Fruit fly (Drosophila melanogaster): ENCODE measurements around the gene DEF8.

Gene DEF8

DNA sequence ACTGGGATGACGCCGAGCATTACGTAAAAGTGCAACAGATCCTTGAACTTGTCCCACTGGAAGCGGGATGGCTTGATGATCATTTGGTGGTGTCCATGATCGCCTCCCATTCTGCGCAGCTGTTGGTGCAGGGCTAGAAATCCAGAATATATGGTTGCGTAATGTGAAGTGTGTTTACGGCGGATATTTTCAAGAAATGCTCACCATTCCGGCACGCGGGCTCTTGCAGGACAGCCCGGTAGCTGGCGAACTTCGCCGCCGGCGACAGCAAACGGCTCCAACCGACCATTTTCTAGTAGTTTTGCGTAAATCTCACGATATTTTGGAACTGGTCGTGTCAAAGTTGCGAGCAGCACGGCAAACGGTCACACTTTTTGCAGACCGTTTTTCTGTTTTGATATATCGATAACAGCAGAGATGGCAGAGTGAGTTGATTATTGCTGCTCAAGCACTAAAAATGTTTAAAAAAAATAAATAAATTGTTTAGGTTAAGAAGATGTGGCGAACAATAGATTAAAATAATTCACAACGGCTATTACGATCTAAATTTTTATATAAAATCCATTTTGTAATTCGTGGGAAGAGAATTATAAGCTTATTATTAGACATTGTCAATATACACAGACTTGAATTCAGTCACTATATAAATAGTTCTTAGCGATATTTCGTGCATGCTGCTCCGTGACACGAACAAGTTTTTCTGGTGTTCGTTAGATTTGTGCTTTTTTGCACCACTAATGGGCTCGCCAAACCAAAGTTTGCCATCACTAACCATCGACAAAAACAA lies 6.4 kb downstream of the DEF8 start, which contains the start of the genes ND-SGDH and RhoGAP68F (continued):
- TF ChIP-seq achi (GFP tag; optimal IDR thresholded peaks at IDR 0.05): peak; percentile 77
- peak; percentile 67 for TF ChIP-seq CG32006 (GFP tag; optimal IDR thresholded peaks at IDR 0.05)
- TF ChIP-seq topi (GFP tag; optimal IDR thresholded peaks at IDR 0.05): peak; percentile 75
- TF ChIP-seq Blimp-1 (GFP tag; optimal IDR thresholded peaks at IDR 0.05): no peak
- peak; percentile 54 for TF ChIP-seq CG8319 (GFP tag; optimal IDR thresholded peaks at IDR 0.05)
- TF ChIP-seq CG10631 (GFP tag; optimal IDR thresholded peaks at IDR 0.05): peak; percentile 80
- peak; percentile 59; the same call in 1 of the 3 replicates for TF ChIP-seq CG8119 (GFP tag; IDR thresholded peaks at IDR 0.05)
- TF ChIP-seq Eip75B (GFP tag; optimal IDR thresholded peaks at IDR 0.05): peak; percentile 66
- TF ChIP-seq vri (GFP tag; optimal IDR thresholded peaks at IDR 0.05): peak; percentile 18
- peak; percentile 67; the same call in 2 of the 3 replicates for TF ChIP-seq eg (GFP tag; IDR thresholded peaks at IDR 0.05)
- peak; percentile 64 for TF ChIP-seq Ets96B (tag; optimal IDR thresholded peaks at IDR 0.05)
- TF ChIP-seq CG6792 (GFP tag; optimal IDR thresholded peaks at IDR 0.05): peak; percentile 68
- peak; percentile 52 for TF ChIP-seq fd59A (GFP tag; optimal IDR thresholded peaks at IDR 0.05)
- peak; percentile 63 for TF ChIP-seq CG34406 (GFP tag; optimal IDR thresholded peaks at IDR 0.05)
- peak; percentile 48; the same call in 1 of the 2 replicates for TF ChIP-seq CG15336 (GFP tag; IDR thresholded peaks at IDR 0.05)
- 0 out of 3 replicates have a peak, but pooled peaks have one; percentile 32 for TF ChIP-seq CG6163 (GFP tag; IDR thresholded peaks at IDR 0.05)
- peak; percentile 69 for TF ChIP-seq CG10669 (GFP tag; optimal IDR thresholded peaks at IDR 0.05)
- peak; percentile 5 for TF ChIP-seq CG1621 (tag; optimal IDR thresholded peaks at IDR 0.05)
- peak; percentile 84 for TF ChIP-seq CG31627 (GFP tag; optimal IDR thresholded peaks at IDR 0.05)
- peak; percentile 81 for TF ChIP-seq fkh (GFP tag; optimal IDR thresholded peaks at IDR 0.05)
- peak in 1 of 2 experiments; percentile 66 for TF ChIP-seq ss (GFP tag; optimal IDR thresholded peaks at IDR 0.05)
- no peak for TF ChIP-seq CG6276 (GFP tag; optimal IDR thresholded peaks at IDR 0.05)
- TF ChIP-seq dac (GFP tag; optimal IDR thresholded peaks at IDR 0.05): peak; percentile 4
- peak; percentile 78 for TF ChIP-seq CG3919 (GFP tag; optimal IDR thresholded peaks at IDR 0.05)
- peak; percentile 79 for TF ChIP-seq OdsH (GFP tag; optimal IDR thresholded peaks at IDR 0.05)
- peak; percentile 41 for TF ChIP-seq Eip93F (GFP tag; optimal IDR thresholded peaks at IDR 0.05)
- peak; percentile 85 for TF ChIP-seq lz (GFP tag; optimal IDR thresholded peaks at IDR 0.05)
- no peak for TF ChIP-seq CG9139 (GFP tag; optimal IDR thresholded peaks at IDR 0.05)
- peak; percentile 75 for TF ChIP-seq Sox15 (GFP tag; optimal IDR thresholded peaks at IDR 0.05)
- peak; percentile 84 for TF ChIP-seq Hr39 (GFP tag; optimal IDR thresholded peaks at IDR 0.05)
- TF ChIP-seq CG7368 (GFP tag; optimal IDR thresholded peaks at IDR 0.05): peak; percentile 43
- peak; percentile 21 for TF ChIP-seq CG8632 (GFP tag; optimal IDR thresholded peaks at IDR 0.05)
- TF ChIP-seq CG6854 (GFP tag; optimal IDR thresholded peaks at IDR 0.05): no peak
- peak; percentile 28 for TF ChIP-seq spab (GFP tag; optimal IDR thresholded peaks at IDR 0.05)
- TF ChIP-seq salr (GFP tag; optimal IDR thresholded peaks at IDR 0.05): peak in 1 of 2 experiments; percentile 33
- peak; percentile 73 for TF ChIP-seq CG11902 (GFP tag; optimal IDR thresholded peaks at IDR 0.05)
- peak; percentile 62; the same call in 1 of the 2 replicates for TF ChIP-seq CG11294 (GFP tag; IDR thresholded peaks at IDR 0.05)
- no peak for TF ChIP-seq fd85E (GFP tag; optimal IDR thresholded peaks at IDR 0.05)
- peak; percentile 28 for TF ChIP-seq Lpt (GFP tag; optimal IDR thresholded peaks at IDR 0.05)

- TF ChIP-seq CG32006 (GFP tag; optimal IDR thresholded peaks at IDR 0.05) (no peak), CG16779 (tag; optimal IDR thresholded peaks at IDR 0.05) (peak; percentile 27), Hr4 (GFP tag; optimal IDR thresholded peaks at IDR 0.05) (peak; percentile 79), spab (GFP tag; optimal IDR thresholded peaks at IDR 0.05) (peak; percentile 50), Blimp-1 (GFP tag; optimal IDR thresholded peaks at IDR 0.05) (no peak), acj6 (GFP tag; optimal IDR thresholded peaks at IDR 0.05) (peak; percentile 70), topi (GFP tag; optimal IDR thresholded peaks at IDR 0.05) (peak; percentile 79), OdsH (GFP tag; optimal IDR thresholded peaks at IDR 0.05) (peak; percentile 75), net (GFP tag; optimal IDR thresholded peaks at IDR 0.05) (no peak), Hr39 (GFP tag; optimal IDR thresholded peaks at IDR 0.05) (peak; percentile 79), Lpt (GFP tag; optimal IDR thresholded peaks at IDR 0.05) (peak; percentile 60), CG15336 (GFP tag; IDR thresholded peaks at IDR 0.05) (peak; percentile 39; the same call in 1 of the 2 replicates), CG11762 (GFP tag; optimal IDR thresholded peaks at IDR 0.05; ENCODE audit: insufficient read depth) (peak; percentile 71), CG11902 (GFP tag; optimal IDR thresholded peaks at IDR 0.05) (peak; percentile 44), Smox (GFP tag; optimal IDR thresholded peaks at IDR 0.05) (peak; percentile 75), esn (GFP tag; optimal IDR thresholded peaks at IDR 0.05) (peak; percentile 84), CG6808 (GFP tag; optimal IDR thresholded peaks at IDR 0.05) (no peak), CG7368 (GFP tag; optimal IDR thresholded peaks at IDR 0.05) (peak; percentile 63), Met (GFP tag; optimal IDR thresholded peaks at IDR 0.05) (no peak), CG34406 (GFP tag; optimal IDR thresholded peaks at IDR 0.05) (peak; percentile 67)
Observed at dm6 chr3L:12139232-12139698, 7.3 kb downstream of the DEF8 start.

All from whole organism, prepupa.